Fruit fly (Drosophila melanogaster): Measurements from ENCODE around the gene CG4592.

CG4592 gene

dm6 chr2L:9897296-9897695, 24.1 kb upstream of the CG4592 start, which contains the start of gene RpS2 (continued):
- TF ChIP-seq Nf-YB (GFP tag; optimal IDR thresholded peaks at IDR 0.05): peak; percentile 13
- no peak for TF ChIP-seq Mrtf (GFP tag; IDR thresholded peaks at IDR 0.05)
- no peak for TF ChIP-seq esg (GFP tag; conservative IDR thresholded peaks at IDR 0.05)
- no peak for TF ChIP-seq CG11695 (GFP tag; IDR thresholded peaks at IDR 0.05)
- no peak for TF ChIP-seq ap (GFP tag; IDR thresholded peaks at IDR 0.05)
- TF ChIP-seq CG12659 (GFP tag; optimal IDR thresholded peaks at IDR 0.05): peak; percentile 82
- peak; percentile 8 for TF ChIP-seq CG18262 (tag; optimal IDR thresholded peaks at IDR 0.05)
- TF ChIP-seq CG2712 (tag; optimal IDR thresholded peaks at IDR 0.05): no peak
- TF ChIP-seq Ssrp (tag; optimal IDR thresholded peaks at IDR 0.05): no peak
- no peak for TF ChIP-seq Optix (GFP tag; IDR thresholded peaks at IDR 0.05)
- 0 out of 2 replicates have a peak, but pooled peaks have one; percentile 33 for TF ChIP-seq wdn (GFP tag; IDR thresholded peaks at IDR 0.05)
- peak; percentile 13 for TF ChIP-seq Jarid2 (GFP tag; optimal IDR thresholded peaks at IDR 0.05)
- TF ChIP-seq CG32767 (GFP tag; IDR thresholded peaks at IDR 0.05): no peak
- TF ChIP-seq en (GFP tag; optimal IDR thresholded peaks at IDR 0.05): no peak
- peak; percentile 18 for TF ChIP-seq CG12155 (GFP tag; optimal IDR thresholded peaks at IDR 0.05)
- peak; percentile 32 for TF ChIP-seq CG1529 (GFP tag; optimal IDR thresholded peaks at IDR 0.05)
- peak; percentile 52 for TF ChIP-seq CG17186 (GFP tag; optimal IDR thresholded peaks at IDR 0.05)
- no peak for TF ChIP-seq CG7786 (GFP tag; optimal IDR thresholded peaks at IDR 0.05)
- no peak for TF ChIP-seq CG12071 (GFP tag; optimal IDR thresholded peaks at IDR 0.05)
- TF ChIP-seq cwo (GFP tag; optimal IDR thresholded peaks at IDR 0.05): no peak
- no peak for TF ChIP-seq Aef1 (GFP tag; IDR thresholded peaks at IDR 0.05)
- peak; percentile 53 for TF ChIP-seq gcm (GFP tag; optimal IDR thresholded peaks at IDR 0.05)
- TF ChIP-seq CG4707 (GFP tag; optimal IDR thresholded peaks at IDR 0.05): peak; percentile 43
- TF ChIP-seq hb (GFP tag; IDR thresholded peaks at IDR 0.05; ENCODE audit: partially characterized antibody): peak; percentile 97
- TF ChIP-seq CrebB (tag; optimal IDR thresholded peaks at IDR 0.05): peak; percentile 67
- TF ChIP-seq Stat92E (GFP tag; optimal IDR thresholded peaks at IDR 0.05): peak in 1 of 3 experiments; percentile 22
- TF ChIP-seq CG2889 (GFP tag; IDR thresholded peaks at IDR 0.05): no peak; the same call in 2 of the 3 replicates
- peak; percentile 42 for TF ChIP-seq Hsf (GFP tag; optimal IDR thresholded peaks at IDR 0.05)
- TF ChIP-seq Sin3A (optimal IDR thresholded peaks at IDR 0.05): peak; percentile 10
- TF ChIP-seq CG17612 (GFP tag; IDR thresholded peaks at IDR 0.05): no peak
- no peak for TF ChIP-seq dmrt99B (tag; optimal IDR thresholded peaks at IDR 0.05)
- TF ChIP-seq MBD-R2 (GFP tag; IDR thresholded peaks at IDR 0.05): peak; percentile 59
- TF ChIP-seq Adf1 (GFP tag; IDR thresholded peaks at IDR 0.05): peak; percentile 40; the same call in 1 of the 2 replicates
- no peak for TF ChIP-seq CG6254 (GFP tag; optimal IDR thresholded peaks at IDR 0.05)
- TF ChIP-seq NfI (GFP tag; optimal IDR thresholded peaks at IDR 0.05): peak; percentile 16
- TF ChIP-seq mam (GFP tag; optimal IDR thresholded peaks at IDR 0.05): no peak
- TF ChIP-seq ato (GFP tag; IDR thresholded peaks at IDR 0.05; ENCODE audit: partially characterized antibody): peak; percentile 98
- TF ChIP-seq Sox100B (GFP tag; optimal IDR thresholded peaks at IDR 0.05): peak; percentile 23
- TF ChIP-seq CG2678 (tag; optimal IDR thresholded peaks at IDR 0.05): peak; percentile 42
- TF ChIP-seq Dp (GFP tag; optimal IDR thresholded peaks at IDR 0.05): peak; percentile 68
- no peak for TF ChIP-seq gce (GFP tag; IDR thresholded peaks at IDR 0.05)
- TF ChIP-seq grau (tag; optimal IDR thresholded peaks at IDR 0.05): no peak
- TF ChIP-seq btn (GFP tag; optimal IDR thresholded peaks at IDR 0.05): no peak
- peak; percentile 77 for TF ChIP-seq CG9932 (GFP tag; IDR thresholded peaks at IDR 0.05)
- TF ChIP-seq vvl (GFP tag; IDR thresholded peaks at IDR 0.05): peak; percentile 69
- TF ChIP-seq H15 (GFP tag; IDR thresholded peaks at IDR 0.05): no peak
- TF ChIP-seq ems (GFP tag; optimal IDR thresholded peaks at IDR 0.05): no peak
- TF ChIP-seq CG8478 (optimal IDR thresholded peaks at IDR 0.05): no peak
- no peak for TF ChIP-seq tgo (GFP tag; IDR thresholded peaks at IDR 0.05)
- no peak for TF ChIP-seq ken (GFP tag; IDR thresholded peaks at IDR 0.05)
- no peak for TF ChIP-seq jumu (GFP tag; optimal IDR thresholded peaks at IDR 0.05)
- no peak for TF ChIP-seq CG4730 (GFP tag; IDR thresholded peaks at IDR 0.05)
